Fruit fly (Drosophila melanogaster) whole organism, embryonic: ENCODE data around the gene Pi3K68D.

Experiments used
- Bgb ChIP-seq: fragments of 200-800 bp; sonication (Bioruptor generic); IDR thresholded peaks from 2 replicates; pipeline ENCODE4 v1.3.6; 2022; ENCODE audit warnings: missing biosample characterization, missing genetic modification characterization; ENCODE audit not compliant: partially characterized antibody
- CG10321 ChIP-seq: fragments of 200-800 bp; sonication (Bioruptor generic); IDR thresholded peaks from 2 replicates; pipeline ENCODE4 v1.3.6; 2022; ENCODE audit warnings: missing biosample characterization, missing genetic modification characterization
- CG11093 ChIP-seq: fragments of 200-800 bp; sonication (Bioruptor generic); IDR thresholded peaks from 3 replicates; pipeline ENCODE4 v1.3.6; 2022; ENCODE audit warnings: missing biosample characterization, missing genetic modification characterization
- CG11247 ChIP-seq: fragments of 200-800 bp; sonication (Bioruptor generic); IDR thresholded peaks from 2 replicates; pipeline ENCODE4 v1.3.6; 2022; ENCODE audit warnings: missing biosample characterization, missing genetic modification characterization
- CG12744 ChIP-seq: fragments of 200-800 bp; sonication (Bioruptor generic); optimal IDR thresholded peaks from 2 replicates; lab custom pipeline; 2016; ENCODE audit warnings: missing biosample characterization, missing genetic modification characterization
- CG14710 ChIP-seq: fragments of 200-800 bp; sonication (Bioruptor generic); optimal IDR thresholded peaks from 3 replicates; lab custom pipeline; 2019; ENCODE audit warnings: missing biosample characterization, mild to moderate bottlenecking, missing genetic modification characterization, moderate library complexity
- CG1529 ChIP-seq: fragments of 200-800 bp; sonication (Bioruptor generic); optimal IDR thresholded peaks from 3 replicates; lab custom pipeline; 2018; ENCODE audit warnings: missing biosample characterization, missing genetic modification characterization
- CG1832 ChIP-seq: fragments of 200-800 bp; sonication (Bioruptor generic); optimal IDR thresholded peaks from 2 replicates; lab custom pipeline; 2017; ENCODE audit warnings: missing biosample characterization, mild to moderate bottlenecking, missing genetic modification characterization, inconsistent platforms
- CG31224 ChIP-seq: fragments of 200-800 bp; sonication (Bioruptor generic); IDR thresholded peaks from 2 replicates; pipeline ENCODE4 v1.3.6; 2022; ENCODE audit warnings: missing biosample characterization, missing genetic modification characterization
- CG6791 ChIP-seq: fragments of 200-800 bp; sonication (Bioruptor generic); IDR thresholded peaks from 3 replicates; pipeline ENCODE4 v1.3.6; 2022; ENCODE audit warnings: missing biosample characterization, missing genetic modification characterization; ENCODE audit not compliant: partially characterized antibody
- CG8290 ChIP-seq, 3 experiments: fragments of 200-800 bp; sonication (Bioruptor generic); optimal IDR thresholded peaks; 2 replicates each; lab custom pipeline; 2016 to 2019; ENCODE audit warnings: missing biosample characterization in 3 of 3, missing genetic modification characterization in 3 of 3, mild to moderate bottlenecking in 2 of 3, moderate library complexity in 1 of 3
- CrebB ChIP-seq: fragments of 200-800 bp; sonication (Bioruptor generic); optimal IDR thresholded peaks from 3 replicates; lab custom pipeline; 2018; ENCODE audit warnings: missing biosample characterization, mild to moderate bottlenecking, missing genetic modification characterization
- Doc2 ChIP-seq: fragments of 200-800 bp; sonication (Bioruptor generic); IDR thresholded peaks from 2 replicates; pipeline ENCODE4 v1.3.6; 2022; ENCODE audit warnings: missing biosample characterization, missing genetic modification characterization
- Dref ChIP-seq: fragments of 200-800 bp; sonication (Bioruptor generic); IDR thresholded peaks from 2 replicates; pipeline ENCODE4 v1.3.6; 2022; ENCODE audit warnings: missing biosample characterization, missing genetic modification characterization
- E2f1 ChIP-seq: fragments of 200-800 bp; sonication (Bioruptor generic); IDR thresholded peaks from 2 replicates; pipeline ENCODE4 v1.3.6; 2022; ENCODE audit warnings: missing biosample characterization, missing genetic modification characterization
- H15 ChIP-seq: fragments of 200-800 bp; sonication (Bioruptor generic); IDR thresholded peaks from 3 replicates; pipeline ENCODE4 v1.3.6; 2022; ENCODE audit warnings: missing biosample characterization, missing genetic modification characterization
- HmgZ ChIP-seq: fragments of 200-800 bp; sonication (Bioruptor generic); optimal IDR thresholded peaks from 2 replicates; lab custom pipeline; 2018; ENCODE audit warnings: missing biosample characterization, mild to moderate bottlenecking, missing genetic modification characterization
- Jarid2 ChIP-seq: fragments of 200-800 bp; sonication (Bioruptor generic); optimal IDR thresholded peaks from 3 replicates; lab custom pipeline; 2017; ENCODE audit warnings: mild to moderate bottlenecking, missing biosample characterization, missing genetic modification reagents, missing genetic modification characterization
- Lhr ChIP-seq: fragments of 200-800 bp; sonication (Bioruptor generic); optimal IDR thresholded peaks from 3 replicates; lab custom pipeline; 2017; ENCODE audit warnings: mild to moderate bottlenecking, missing biosample characterization, missing genetic modification reagents, missing genetic modification characterization
- Mad ChIP-seq: fragments of 200-800 bp; sonication (Bioruptor generic); optimal IDR thresholded peaks from 2 replicates; lab custom pipeline; 2016; ENCODE audit warnings: missing biosample characterization, missing genetic modification characterization
- Med ChIP-seq: fragments of 200-800 bp; sonication (Bioruptor generic); peaks from one replicate; lab custom pipeline; 2016; ENCODE audit warnings: missing biosample characterization, missing genetic modification characterization, mild to moderate bottlenecking, inconsistent platforms, moderate library complexity
- Nf-YC ChIP-seq: fragments of 200-800 bp; optimal IDR thresholded peaks from 3 replicates; lab custom pipeline; 2019; ENCODE audit warnings: missing biosample characterization, mild to moderate bottlenecking, missing genetic modification characterization, moderate library complexity
- Vsx1 ChIP-seq: fragments of 200-800 bp; sonication (Bioruptor generic); optimal IDR thresholded peaks from 2 replicates; lab custom pipeline; 2017; ENCODE audit warnings: missing biosample characterization, mild to moderate bottlenecking, missing genetic modification characterization, missing genetic modification reagents
- amos ChIP-seq: fragments of 200-800 bp; sonication (Bioruptor generic); IDR thresholded peaks from 2 replicates; pipeline ENCODE4 v1.3.6; 2022; ENCODE audit warnings: missing biosample characterization, missing genetic modification characterization; ENCODE audit not compliant: partially characterized antibody
- bbx ChIP-seq: fragments of 200-800 bp; sonication (Bioruptor generic); IDR thresholded peaks from 2 replicates; pipeline ENCODE4 v1.3.6; 2022; ENCODE audit warnings: missing biosample characterization, missing genetic modification characterization; ENCODE audit not compliant: partially characterized antibody
- bowl ChIP-seq: fragments of 200-800 bp; sonication (Bioruptor generic); IDR thresholded peaks from 2 replicates; pipeline ENCODE4 v1.3.6; 2022; ENCODE audit warnings: missing biosample characterization, missing genetic modification characterization
- caup ChIP-seq: fragments of 200-800 bp; sonication (Bioruptor generic); optimal IDR thresholded peaks from 3 replicates; lab custom pipeline; 2017; ENCODE audit warnings: missing biosample characterization, mild to moderate bottlenecking, missing genetic modification characterization, moderate library complexity; ENCODE audit not compliant: severe bottlenecking
- ftz-f1 ChIP-seq: fragments of 200-800 bp; sonication (Bioruptor generic); optimal IDR thresholded peaks from 2 replicates; lab custom pipeline; 2016; ENCODE audit warnings: missing biosample characterization, missing genetic modification characterization
- gcm ChIP-seq: fragments of 200-800 bp; sonication (Bioruptor generic); optimal IDR thresholded peaks from 2 replicates; lab custom pipeline; 2019; ENCODE audit warnings: missing biosample characterization, mild to moderate bottlenecking, missing genetic modification characterization, moderate library complexity
- gt ChIP-seq: fragments of 200-800 bp; sonication (Bioruptor generic); IDR thresholded peaks from 2 replicates; pipeline ENCODE4 v1.3.6; 2022; ENCODE audit warnings: missing biosample characterization, missing genetic modification characterization
- ind ChIP-seq: fragments of 200-800 bp; sonication (Bioruptor generic); optimal IDR thresholded peaks from 3 replicates; lab custom pipeline; 2016; ENCODE audit warnings: missing biosample characterization, missing genetic modification characterization
- kni ChIP-seq: fragments of 200-800 bp; sonication (Bioruptor generic); optimal IDR thresholded peaks from 3 replicates; lab custom pipeline; 2017; ENCODE audit warnings: mild to moderate bottlenecking, missing biosample characterization, missing genetic modification reagents, missing genetic modification characterization
- lmd ChIP-seq: fragments of 200-800 bp; sonication (Bioruptor generic); IDR thresholded peaks from 2 replicates; pipeline ENCODE4 v1.3.6; 2022; ENCODE audit warnings: missing biosample characterization, missing genetic modification characterization
- lov ChIP-seq, 2 experiments: fragments of 200-800 bp in 1 of 2; fragments of >200 bp in 1 of 2; sonication (Bioruptor generic) in 1 of 2; IDR thresholded peaks in 1 of 2; optimal IDR thresholded peaks in 1 of 2; 2 replicates in 1 of 2; 3 replicates in 1 of 2; pipeline versions ENCODE4 v1.3.6 to Lab custom; 2017 to 2022; ENCODE audit warnings: missing biosample characterization in 1 of 2, missing genetic modification characterization in 1 of 2
- onecut ChIP-seq: fragments of 200-800 bp; sonication (Bioruptor generic); IDR thresholded peaks from 2 replicates; pipeline ENCODE4 v1.3.6; 2022; ENCODE audit warnings: missing biosample characterization, missing genetic modification characterization
- pzg ChIP-seq: fragments of 200-800 bp; sonication (Bioruptor generic); optimal IDR thresholded peaks from 3 replicates; lab custom pipeline; 2018; ENCODE audit warnings: missing biosample characterization, mild to moderate bottlenecking, missing genetic modification characterization, moderate library complexity
- ranshi ChIP-seq: fragments of 200-800 bp; sonication (Bioruptor generic); IDR thresholded peaks from 2 replicates; pipeline ENCODE4 v1.3.6; 2022; ENCODE audit warnings: missing biosample characterization, missing genetic modification characterization
- sens ChIP-seq: fragments of 200-800 bp; sonication (Bioruptor generic); peaks from one replicate; lab custom pipeline; 2016; ENCODE audit warnings: missing biosample characterization, missing genetic modification characterization
- shn ChIP-seq: fragments of 200-800 bp; sonication (Bioruptor generic); optimal IDR thresholded peaks from 3 replicates; lab custom pipeline; 2016; ENCODE audit warnings: missing biosample characterization, missing genetic modification characterization
- sisA ChIP-seq: fragments of 200-800 bp; sonication (Bioruptor generic); IDR thresholded peaks from 2 replicates; pipeline ENCODE4 v1.3.6; 2022; ENCODE audit warnings: missing biosample characterization, missing genetic modification characterization
- sqz ChIP-seq: fragments of 200-800 bp; sonication (Bioruptor generic); optimal IDR thresholded peaks from 3 replicates; lab custom pipeline; 2018; ENCODE audit warnings: missing biosample characterization, mild to moderate bottlenecking, missing genetic modification characterization
- stc ChIP-seq: fragments of 200-800 bp; sonication (Bioruptor generic); IDR thresholded peaks from 2 replicates; pipeline ENCODE4 v1.3.6; 2022; ENCODE audit warnings: missing biosample characterization, missing genetic modification characterization
- stwl ChIP-seq: fragments of 200-800 bp; sonication (Bioruptor generic); optimal IDR thresholded peaks from 3 replicates; lab custom pipeline; 2018; ENCODE audit warnings: missing biosample characterization, mild to moderate bottlenecking, missing genetic modification characterization, moderate library complexity
- tin ChIP-seq: fragments of 200-800 bp; sonication (Bioruptor generic); optimal IDR thresholded peaks from 3 replicates; lab custom pipeline; 2016; ENCODE audit warnings: missing biosample characterization, missing genetic modification characterization
- trem ChIP-seq: fragments of 200-800 bp; optimal IDR thresholded peaks from 3 replicates; lab custom pipeline; 2019; ENCODE audit warnings: missing biosample characterization, mild to moderate bottlenecking, missing genetic modification characterization, moderate library complexity
- tx ChIP-seq: fragments of 200-800 bp; sonication (Bioruptor generic); optimal IDR thresholded peaks from 2 replicates; lab custom pipeline; 2016; ENCODE audit warnings: missing biosample characterization, missing genetic modification characterization
- wor ChIP-seq: fragments of 200-800 bp; sonication (Bioruptor generic); IDR thresholded peaks from 2 replicates; pipeline ENCODE4 v1.3.6; 2022; ENCODE audit warnings: missing biosample characterization, missing genetic modification characterization

Pi3K68D gene

dm6 chr3L:11772057-11772456 is 17.8 kb downstream of the Pi3K68D start, which contains the start of gene Muc68D:
Gene Muc68D, minus strand, starts transcription at chr3L:11772157.
- no peak for TF ChIP-seq shn (GFP tag; lab: Kevin White, UChicago)
- no peak for TF ChIP-seq gt (GFP tag; lab: Robert Waterston, UW)
- TF ChIP-seq wor (GFP tag; lab: Robert Waterston, UW), result no peak
- TF ChIP-seq CrebB (tag; lab: Kevin White, UChicago), result no peak
- TF ChIP-seq Nf-YC, result no peak
- TF ChIP-seq ranshi (GFP tag; lab: Robert Waterston, UW), result no peak
- TF ChIP-seq lov (optimal IDR thresholded peaks at IDR 0.05; lab: Kevin White, UChicago), result no peak
- TF ChIP-seq lov (GFP tag; IDR thresholded peaks at IDR 0.05; lab: Robert Waterston, UW), result no peak
- no peak for TF ChIP-seq Vsx1 (GFP tag; lab: Kevin White, UChicago)
- TF ChIP-seq Doc2 (GFP tag; lab: Robert Waterston, UW), result no peak
- TF ChIP-seq HmgZ (tag; lab: Kevin White, UChicago), result no peak
- no peak for TF ChIP-seq sqz
- no peak for TF ChIP-seq CG12744 (GFP tag; lab: Kevin White, UChicago)
- TF ChIP-seq ind, result no peak

- TF ChIP-seq CG11093 (GFP tag; lab: Robert Waterston, UW) (no peak), gcm (GFP tag; lab: Kevin White, UChicago) (no peak), CG31224 (GFP tag; lab: Robert Waterston, UW) (no peak), Med (GFP tag; lab: Kevin White, UChicago) (peak; percentile 53), onecut (GFP tag; lab: Robert Waterston, UW) (peak; percentile 73), CG14710 (tag; lab: Kevin White, UChicago) (no peak), E2f1 (GFP tag; lab: Robert Waterston, UW) (no peak), Lhr (GFP tag; lab: Kevin White, UChicago) (no peak), H15 (GFP tag; lab: Robert Waterston, UW) (no peak)
Measured at dm6 chr3L:11766563-11766962, 23.2 kb downstream of the Pi3K68D start.

DNA sequence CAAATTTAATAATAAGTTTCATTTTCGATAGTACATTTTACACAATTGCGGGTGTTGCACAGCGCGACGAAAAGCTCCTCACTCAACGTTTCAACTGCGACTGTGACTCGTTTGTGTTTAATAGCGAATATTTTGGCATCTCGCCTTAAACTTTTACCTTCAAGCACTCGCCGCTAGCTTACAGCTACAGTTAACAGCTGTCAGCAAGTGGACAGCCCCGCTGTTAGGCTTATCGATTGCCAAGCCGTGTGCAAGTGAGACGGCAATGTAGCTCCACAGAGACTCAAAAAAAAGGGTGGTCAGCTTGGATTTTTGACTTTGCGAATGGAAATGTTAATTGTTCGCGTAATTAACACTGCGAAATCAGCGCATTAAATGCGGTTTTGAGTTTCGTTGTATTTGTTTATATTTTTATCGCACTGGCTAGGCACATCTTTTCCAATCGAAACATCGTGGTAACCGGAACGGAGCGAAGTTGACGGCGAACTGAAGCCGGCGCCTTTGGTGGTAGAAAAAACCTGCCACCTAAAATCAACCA is 24.0 kb downstream of the Pi3K68D start, which contains the start of gene loaf:
Gene loaf (minus strand): TSS at position 488 of the 538 bp plus-strand sequence.
- TF ChIP-seq Jarid2 (GFP tag; lab: Kevin White, UChicago) (peak; percentile 14), caup (GFP tag; lab: Kevin White, UChicago) (no peak), Bgb (GFP tag; lab: Robert Waterston, UW) (peak; percentile 31; the same call in 1 of the 2 replicates), bowl (GFP tag; lab: Robert Waterston, UW) (no peak), lmd (no peak), stwl (tag; lab: Kevin White, UChicago) (peak; percentile 76), sqz (no peak), sisA (no peak), tin (GFP tag; lab: Kevin White, UChicago) (no peak), CG8290 (GFP tag; optimal IDR thresholded peaks at IDR 0.05; lab: Kevin White, UChicago) (no peak), CG8290 (tag; optimal IDR thresholded peaks at IDR 0.05; lab: Kevin White, UChicago) (peak in 1 of 2 experiments; percentile 18), bbx (0 out of 2 replicates have a peak, but pooled peaks have one; percentile 13), pzg (GFP tag; lab: Kevin White, UChicago) (peak; percentile 26), CG1832 (peak; percentile 52), amos (GFP tag; lab: Robert Waterston, UW) (no peak), ftz-f1 (GFP tag; lab: Kevin White, UChicago) (peak; percentile 0), sens (GFP tag; lab: Kevin White, UChicago) (peak; percentile 62), kni (no peak), CG10321 (GFP tag; lab: Robert Waterston, UW) (peak; percentile 83), trem (tag; lab: Kevin White, UChicago) (peak; percentile 96), stc (no peak), Mad (GFP tag; lab: Kevin White, UChicago) (no peak), CG6791 (0 out of 3 replicates have a peak, but pooled peaks have one; percentile 37), CG1529 (GFP tag; lab: Kevin White, UChicago) (no peak), onecut (GFP tag; lab: Robert Waterston, UW) (peak; percentile 95), tx (GFP tag; lab: Kevin White, UChicago) (no peak), Dref (peak; percentile 44; the same call in 1 of the 2 replicates), CG11247 (GFP tag; lab: Robert Waterston, UW) (no peak)
